Fruit fly (Drosophila melanogaster) whole organism, embryonic: ENCODE results near the gene Cmtr1.

ENCODE experiments used
- BEAF-32 ChIP-seq: fragments of 200-800 bp; sonication (Bioruptor generic); optimal IDR thresholded peaks from 3 replicates; lab custom pipeline; 2017; ENCODE audit warnings: missing biosample characterization, missing genetic modification characterization, mild to moderate bottlenecking, moderate library complexity, missing genetic modification reagents
- CG10267 ChIP-seq: fragments of 200-800 bp; sonication (Bioruptor generic); optimal IDR thresholded peaks from 2 replicates; lab custom pipeline; 2018; ENCODE audit warnings: missing biosample characterization, mild to moderate bottlenecking, missing genetic modification characterization, moderate library complexity
- CG10565 ChIP-seq: fragments of 200-800 bp; sonication (Bioruptor generic); optimal IDR thresholded peaks from 3 replicates; lab custom pipeline; 2016; ENCODE audit warnings: missing biosample characterization, mild to moderate bottlenecking, missing genetic modification characterization
- CG10979 ChIP-seq: fragments of 200-800 bp; sonication (Bioruptor generic); optimal IDR thresholded peaks from 2 replicates; lab custom pipeline; 2018; ENCODE audit warnings: missing biosample characterization, mild to moderate bottlenecking, missing genetic modification characterization, moderate library complexity
- CG11398 ChIP-seq: fragments of 200-800 bp; sonication (Bioruptor generic); optimal IDR thresholded peaks from 2 replicates; lab custom pipeline; 2016; ENCODE audit warnings: missing biosample characterization, missing genetic modification characterization
- CG11560 ChIP-seq: fragments of 200-800 bp; sonication (Bioruptor generic); IDR thresholded peaks from 3 replicates; pipeline ENCODE4 v1.3.6; 2022; ENCODE audit warnings: missing biosample characterization, missing genetic modification characterization
- CG11695 ChIP-seq: fragments of 200-800 bp; sonication (Bioruptor generic); IDR thresholded peaks from 3 replicates; pipeline ENCODE4 v1.3.6; 2022; ENCODE audit warnings: missing biosample characterization, missing genetic modification characterization
- CG12769 ChIP-seq: fragments of 200-800 bp; sonication (Bioruptor generic); optimal IDR thresholded peaks from 2 replicates; lab custom pipeline; 2019; ENCODE audit warnings: missing biosample characterization, mild to moderate bottlenecking, missing genetic modification characterization, moderate library complexity
- CG15269 ChIP-seq: fragments of 200-800 bp; sonication (Bioruptor generic); optimal IDR thresholded peaks from 2 replicates; lab custom pipeline; 2018; ENCODE audit warnings: missing biosample characterization, mild to moderate bottlenecking, missing genetic modification characterization, moderate library complexity
- CG1529 ChIP-seq: fragments of 200-800 bp; sonication (Bioruptor generic); optimal IDR thresholded peaks from 3 replicates; lab custom pipeline; 2018; ENCODE audit warnings: missing biosample characterization, missing genetic modification characterization
- CG1647 ChIP-seq: fragments of 200-800 bp; sonication (Bioruptor generic); optimal IDR thresholded peaks from 3 replicates; lab custom pipeline; 2016; ENCODE audit warnings: missing biosample characterization, missing genetic modification characterization
- CG17912 ChIP-seq: fragments of 200-800 bp; sonication (Bioruptor generic); optimal IDR thresholded peaks from 2 replicates; lab custom pipeline; 2018; ENCODE audit warnings: missing biosample characterization, mild to moderate bottlenecking, missing genetic modification characterization
- CG2712 ChIP-seq: fragments of 200-800 bp; optimal IDR thresholded peaks from 3 replicates; lab custom pipeline; 2019; ENCODE audit warnings: missing biosample characterization, mild to moderate bottlenecking, missing genetic modification characterization, moderate library complexity
- CG33557 ChIP-seq: fragments of 200-800 bp; sonication (Bioruptor generic); optimal IDR thresholded peaks from 2 replicates; lab custom pipeline; 2019; ENCODE audit warnings: missing biosample characterization, mild to moderate bottlenecking, missing genetic modification characterization, moderate library complexity
- CG3838 ChIP-seq: fragments of 200-800 bp; sonication (Bioruptor generic); optimal IDR thresholded peaks from 3 replicates; lab custom pipeline; 2016; ENCODE audit warnings: missing biosample characterization, missing genetic modification characterization
- CG5180 ChIP-seq: fragments of 200-800 bp; sonication (Bioruptor generic); optimal IDR thresholded peaks from 3 replicates; lab custom pipeline; 2017; ENCODE audit warnings: missing biosample characterization, missing genetic modification characterization, mild to moderate bottlenecking, moderate library complexity, missing genetic modification reagents
- CG6689 ChIP-seq: fragments of 200-800 bp; sonication (Bioruptor generic); IDR thresholded peaks from 2 replicates; pipeline ENCODE4 v1.3.6; 2022; ENCODE audit warnings: missing biosample characterization, missing genetic modification characterization
- CG8388 ChIP-seq: fragments of 200-800 bp; sonication (Bioruptor generic); optimal IDR thresholded peaks from 2 replicates; lab custom pipeline; 2019; ENCODE audit warnings: missing biosample characterization, mild to moderate bottlenecking, missing genetic modification characterization, moderate library complexity
- CG8924 ChIP-seq: fragments of 200-800 bp; optimal IDR thresholded peaks from 3 replicates; lab custom pipeline; 2019; ENCODE audit warnings: missing biosample characterization, mild to moderate bottlenecking, missing genetic modification characterization, moderate library complexity
- CrebB ChIP-seq: fragments of 200-800 bp; sonication (Bioruptor generic); optimal IDR thresholded peaks from 3 replicates; lab custom pipeline; 2018; ENCODE audit warnings: missing biosample characterization, mild to moderate bottlenecking, missing genetic modification characterization
- Doc2 ChIP-seq: fragments of 200-800 bp; sonication (Bioruptor generic); IDR thresholded peaks from 2 replicates; pipeline ENCODE4 v1.3.6; 2022; ENCODE audit warnings: missing biosample characterization, missing genetic modification characterization
- Drgx ChIP-seq: fragments of 200-800 bp; sonication (Bioruptor generic); IDR thresholded peaks from 2 replicates; pipeline ENCODE4 v1.3.6; 2022; ENCODE audit warnings: missing biosample characterization, missing genetic modification characterization
- Fer1 ChIP-seq: fragments of 200-800 bp; sonication (Bioruptor generic); optimal IDR thresholded peaks from 2 replicates; lab custom pipeline; 2017; ENCODE audit warnings: missing biosample characterization, mild to moderate bottlenecking, missing genetic modification characterization
- Hmr ChIP-seq: fragments of 200-800 bp; sonication (Bioruptor generic); optimal IDR thresholded peaks from 3 replicates; lab custom pipeline; 2017; ENCODE audit warnings: mild to moderate bottlenecking, missing biosample characterization, missing genetic modification reagents, missing genetic modification characterization
- Hsf ChIP-seq: fragments of 200-800 bp; sonication (Bioruptor generic); optimal IDR thresholded peaks from 3 replicates; lab custom pipeline; 2016; ENCODE audit warnings: missing biosample characterization, missing genetic modification characterization
- NFAT ChIP-seq: fragments of 200-800 bp; sonication (Bioruptor generic); IDR thresholded peaks from 2 replicates; pipeline ENCODE4 v1.3.6; 2022; ENCODE audit warnings: missing biosample characterization, missing genetic modification characterization
- Pdp1 ChIP-seq, 2 experiments: fragments of 200-800 bp; sonication (Bioruptor generic); optimal IDR thresholded peaks; 3 replicates each; lab custom pipeline; 2016; ENCODE audit warnings: missing biosample characterization in 2 of 2, missing genetic modification characterization in 2 of 2, mild to moderate bottlenecking in 1 of 2, moderate library complexity in 1 of 2
- Sox102F ChIP-seq: fragments of 200-800 bp; sonication (Bioruptor generic); optimal IDR thresholded peaks from 2 replicates; lab custom pipeline; 2018; ENCODE audit warnings: missing biosample characterization, mild to moderate bottlenecking, missing genetic modification characterization, moderate library complexity
- Spps ChIP-seq: fragments of 200-800 bp; sonication (Bioruptor generic); optimal IDR thresholded peaks from 2 replicates; lab custom pipeline; 2018; ENCODE audit warnings: missing biosample characterization, mild to moderate bottlenecking, missing genetic modification characterization
- Usf ChIP-seq: fragments of 200-800 bp; sonication (Bioruptor generic); optimal IDR thresholded peaks from 2 replicates; lab custom pipeline; 2017; ENCODE audit warnings: missing genotype, missing biosample characterization, missing genetic modification characterization
- bcd ChIP-seq: fragments of 200-800 bp; sonication (Bioruptor generic); optimal IDR thresholded peaks from 2 replicates; lab custom pipeline; 2017; ENCODE audit warnings: missing biosample characterization, mild to moderate bottlenecking, missing genetic modification characterization
- cas ChIP-seq: fragments of 200-800 bp; sonication (Bioruptor generic); IDR thresholded peaks from 2 replicates; pipeline ENCODE4 v1.3.6; 2022; ENCODE audit warnings: missing biosample characterization, missing genetic modification characterization
- chn ChIP-seq: fragments of 200-800 bp; sonication (Bioruptor generic); optimal IDR thresholded peaks from 2 replicates; lab custom pipeline; 2016; ENCODE audit warnings: missing biosample characterization, missing genetic modification characterization
- dmrt11E ChIP-seq: fragments of 200-800 bp; sonication (Bioruptor generic); optimal IDR thresholded peaks from 3 replicates; lab custom pipeline; 2018; ENCODE audit warnings: missing biosample characterization, mild to moderate bottlenecking, missing genetic modification characterization, moderate library complexity
- dpn ChIP-seq, 2 experiments: fragments of 200-800 bp; sonication (Bioruptor generic); optimal IDR thresholded peaks; 3 replicates each; lab custom pipeline; 2016; ENCODE audit warnings: missing biosample characterization in 2 of 2, missing genetic modification characterization in 2 of 2
- fu2 ChIP-seq: fragments of 200-800 bp; sonication (Bioruptor generic); optimal IDR thresholded peaks from 2 replicates; lab custom pipeline; 2016; ENCODE audit warnings: missing biosample characterization, missing genetic modification characterization
- gce ChIP-seq: fragments of 200-800 bp; sonication (Bioruptor generic); IDR thresholded peaks from 3 replicates; pipeline ENCODE4 v1.3.6; 2022; ENCODE audit warnings: missing biosample characterization, missing genetic modification characterization
- grau ChIP-seq: fragments of 200-800 bp; optimal IDR thresholded peaks from 3 replicates; lab custom pipeline; 2019; ENCODE audit warnings: missing biosample characterization, mild to moderate bottlenecking, missing genetic modification characterization, moderate library complexity
- gro ChIP-seq: fragments of 200-800 bp; sonication (Bioruptor generic); optimal IDR thresholded peaks from 2 replicates; lab custom pipeline; 2016; ENCODE audit warnings: missing biosample characterization, missing genetic modification characterization
- gsb-n ChIP-seq: fragments of 200-800 bp; sonication (Bioruptor generic); optimal IDR thresholded peaks from 3 replicates; lab custom pipeline; 2018; ENCODE audit warnings: missing biosample characterization, mild to moderate bottlenecking, missing genetic modification characterization
- her ChIP-seq: fragments of 200-800 bp; sonication (Bioruptor generic); optimal IDR thresholded peaks from 2 replicates; lab custom pipeline; 2016; ENCODE audit warnings: missing biosample characterization, missing genetic modification characterization
- ind ChIP-seq: fragments of 200-800 bp; sonication (Bioruptor generic); optimal IDR thresholded peaks from 3 replicates; lab custom pipeline; 2016; ENCODE audit warnings: missing biosample characterization, missing genetic modification characterization
- mam ChIP-seq: fragments of 200-800 bp; sonication (Bioruptor generic); optimal IDR thresholded peaks from 3 replicates; lab custom pipeline; 2016; ENCODE audit warnings: missing biosample characterization, missing genetic modification characterization
- org-1 ChIP-seq: fragments of 200-800 bp; sonication (Bioruptor generic); optimal IDR thresholded peaks from 2 replicates; lab custom pipeline; 2017; ENCODE audit warnings: missing biosample characterization, missing genetic modification characterization
- phol ChIP-seq: fragments of 200-800 bp; sonication (Bioruptor generic); optimal IDR thresholded peaks from 3 replicates; lab custom pipeline; 2018; ENCODE audit warnings: missing biosample characterization, mild to moderate bottlenecking, missing genetic modification characterization, moderate library complexity
- pnt ChIP-seq: fragments of 200-800 bp; sonication (Bioruptor generic); optimal IDR thresholded peaks from 3 replicates; lab custom pipeline; 2016; ENCODE audit warnings: missing biosample characterization, missing genetic modification characterization
- run ChIP-seq: fragments of 200-800 bp; sonication (Bioruptor generic); optimal IDR thresholded peaks from 3 replicates; lab custom pipeline; 2018; ENCODE audit warnings: missing biosample characterization, mild to moderate bottlenecking, missing genetic modification characterization
- slp2 ChIP-seq: fragments of 200-800 bp; sonication (Bioruptor generic); optimal IDR thresholded peaks from 2 replicates; lab custom pipeline; 2016; ENCODE audit warnings: missing biosample characterization, missing genetic modification characterization
- sob ChIP-seq: fragments of 200-800 bp; sonication (Bioruptor generic); IDR thresholded peaks from 2 replicates; pipeline ENCODE4 v1.3.6; 2022; ENCODE audit warnings: missing biosample characterization, missing genetic modification characterization
- ssp ChIP-seq: fragments of 200-800 bp; sonication (Bioruptor generic); IDR thresholded peaks from 2 replicates; pipeline ENCODE4 v1.3.6; 2022; ENCODE audit warnings: missing biosample characterization, missing genetic modification characterization
- trem ChIP-seq: fragments of 200-800 bp; optimal IDR thresholded peaks from 3 replicates; lab custom pipeline; 2019; ENCODE audit warnings: missing biosample characterization, mild to moderate bottlenecking, missing genetic modification characterization, moderate library complexity

The Cmtr1 gene

DNA sequence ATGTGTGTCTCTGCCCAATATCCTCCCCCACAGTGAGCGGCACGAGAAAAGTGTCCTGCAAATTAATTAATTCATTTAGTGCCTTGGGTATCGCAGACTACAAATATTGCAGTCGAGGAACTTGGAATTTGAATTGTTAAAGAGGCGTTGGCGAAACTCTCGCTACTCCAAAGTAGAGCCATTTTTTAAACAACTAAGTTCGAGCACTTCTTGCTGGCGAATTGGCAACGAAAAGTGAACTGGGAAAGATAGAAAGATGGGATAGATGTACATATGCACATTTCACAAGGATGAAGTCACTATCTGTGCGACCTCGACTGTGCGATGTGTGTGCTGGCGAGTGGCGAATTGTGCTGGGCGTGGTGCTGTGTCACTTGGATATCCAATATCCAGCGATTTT is 5.9 kb upstream of the Cmtr1 start (continued):
- TF ChIP-seq CG10565 = no peak
- TF ChIP-seq CG10267 = peak; percentile 21
- peak; percentile 27 for TF ChIP-seq chn (GFP tag; lab: Kevin White, UChicago)
- TF ChIP-seq NFAT (GFP tag; lab: Robert Waterston, UW) = no peak
- TF ChIP-seq dmrt11E = peak; percentile 57
- no peak for TF ChIP-seq CG1647
- peak; percentile 3 to 5 for TF ChIP-seq dpn (GFP tag; optimal IDR thresholded peaks at IDR 0.05; lab: Kevin White, UChicago)
- peak; percentile 3 for TF ChIP-seq trem (tag; lab: Kevin White, UChicago)
- TF ChIP-seq CG5180 (GFP tag; lab: Kevin White, UChicago) = no peak
- peak; percentile 56 for TF ChIP-seq phol
- TF ChIP-seq Drgx (GFP tag; lab: Robert Waterston, UW) = peak; percentile 67
- peak; percentile 46; the same call in 1 of the 3 replicates for TF ChIP-seq CG11695
- peak; percentile 25 for TF ChIP-seq Fer1 (GFP tag; lab: Kevin White, UChicago)
- peak; percentile 23 for TF ChIP-seq mam (GFP tag; lab: Kevin White, UChicago)
- no peak for TF ChIP-seq CG17912
- 0 out of 3 replicates have a peak, but pooled peaks have one; percentile 48 for TF ChIP-seq CG11560 (tag; lab: Robert Waterston, UW)
- no peak for TF ChIP-seq Doc2
- TF ChIP-seq ind (GFP tag; lab: Kevin White, UChicago) = peak; percentile 27
- TF ChIP-seq her (GFP tag; lab: Kevin White, UChicago) = no peak
- TF ChIP-seq BEAF-32 (GFP tag; lab: Kevin White, UChicago) = no peak
- no peak for TF ChIP-seq run (tag; lab: Kevin White, UChicago)
- TF ChIP-seq sob (GFP tag; lab: Robert Waterston, UW) = 0 out of 2 replicates have a peak, but pooled peaks have one; percentile 28
- peak; percentile 29 for TF ChIP-seq Hsf (GFP tag; lab: Kevin White, UChicago)
- TF ChIP-seq CG33557 (GFP tag; lab: Kevin White, UChicago) = peak; percentile 51
- TF ChIP-seq ssp (GFP tag; lab: Robert Waterston, UW) = no peak
- TF ChIP-seq CG2712 (tag; lab: Kevin White, UChicago) = peak; percentile 63
- TF ChIP-seq Hmr (GFP tag; lab: Kevin White, UChicago) = peak; percentile 54
- peak; percentile 28 for TF ChIP-seq gsb-n (tag; lab: Kevin White, UChicago)
- TF ChIP-seq Pdp1 (GFP tag; optimal IDR thresholded peaks at IDR 0.05; lab: Kevin White, UChicago) = peak in 1 of 2 experiments; percentile 8
- no peak for TF ChIP-seq gce
- TF ChIP-seq CG15269 (tag; lab: Kevin White, UChicago) = peak; percentile 30
- TF ChIP-seq Usf (GFP tag; lab: Kevin White, UChicago) = no peak
- TF ChIP-seq bcd (GFP tag; lab: Kevin White, UChicago) = peak; percentile 21
- peak; percentile 26 for TF ChIP-seq CG8388 (GFP tag; lab: Kevin White, UChicago)
- peak; percentile 44 for TF ChIP-seq CG8924
- TF ChIP-seq Sox102F (GFP tag; lab: Kevin White, UChicago) = no peak
- TF ChIP-seq CG3838 (GFP tag; lab: Kevin White, UChicago) = no peak
- TF ChIP-seq CrebB (tag; lab: Kevin White, UChicago) = no peak
- TF ChIP-seq CG1529 (GFP tag; lab: Kevin White, UChicago) = peak; percentile 1
- TF ChIP-seq grau (tag; lab: Kevin White, UChicago) = peak; percentile 45
- TF ChIP-seq slp2 (GFP tag; lab: Kevin White, UChicago) = no peak
- TF ChIP-seq Spps (tag; lab: Kevin White, UChicago) = no peak
- peak; percentile 4 for TF ChIP-seq pnt (GFP tag; lab: Kevin White, UChicago)
- no peak for TF ChIP-seq cas (GFP tag; lab: Robert Waterston, UW)
- TF ChIP-seq CG11398 (GFP tag; lab: Kevin White, UChicago) = no peak
- peak; percentile 52 for TF ChIP-seq CG6689 (GFP tag; lab: Robert Waterston, UW)
- peak; percentile 50 for TF ChIP-seq org-1 (GFP tag; lab: Kevin White, UChicago)
- peak; percentile 60 for TF ChIP-seq CG10979 (tag; lab: Kevin White, UChicago)
- no peak for TF ChIP-seq fu2
- no peak for TF ChIP-seq gro (GFP tag; lab: Kevin White, UChicago)
- peak; percentile 6 for TF ChIP-seq CG12769 (tag; lab: Kevin White, UChicago)
